Fruit fly (Drosophila melanogaster) whole organism, pupa: ENCODE measurements around the gene CG42693.

Experiments
- CG14655 ChIP-seq: fragments of 200-800 bp; sonication (Bioruptor generic); optimal IDR thresholded peaks from 3 replicates; lab custom pipeline; 2017; ENCODE audit warnings: mild to moderate bottlenecking, missing biosample characterization, missing genetic modification reagents, missing genetic modification characterization
- CG15710 ChIP-seq: fragments of 200-800 bp; sonication (Bioruptor generic); optimal IDR thresholded peaks from 2 replicates; lab custom pipeline; 2018; ENCODE audit warnings: missing biosample characterization, mild to moderate bottlenecking, missing genetic modification characterization, moderate library complexity
- CG8159 ChIP-seq: fragments of 200-800 bp; sonication (Bioruptor generic); optimal IDR thresholded peaks from 3 replicates; lab custom pipeline; 2018; ENCODE audit warnings: missing biosample characterization, mild to moderate bottlenecking, missing genetic modification characterization, moderate library complexity
- Pif1A ChIP-seq: fragments of 200-800 bp; sonication (Bioruptor generic); optimal IDR thresholded peaks from 3 replicates; lab custom pipeline; 2016; ENCODE audit warnings: missing biosample characterization, missing genetic modification characterization

- TF ChIP-seq CG14655 (GFP tag; lab: Kevin White, UChicago): no peak
- no peak for TF ChIP-seq CG15710 (tag; lab: Kevin White, UChicago)
- TF ChIP-seq Pif1A (GFP tag; lab: Kevin White, UChicago): no peak
- no peak for TF ChIP-seq CG8159 (tag; lab: Kevin White, UChicago)
Measured at dm6 chr3R:31721958-31722357, 13.8 kb upstream of the CG42693 start.
